Worm (Caenorhabditis elegans): ENCODE measurements around the gene fbxa-214.
A peak's percentile ranks its signal among the peaks of the same experiment; 100 is the strongest.
"Not testable (repeated sequence)": the region's sequence is repeated elsewhere in the genome, so short reads cannot be mapped to it uniquely, and the experiment has no call there.

fbxa-214 gene

ce11 chrV:6069968-6070367, at the start of gene fbxa-214:
Gene fbxa-214 (minus strand): TSS chrV:6070068.
- not testable (repeated sequence) for TF ChIP-seq scrt-1 (GFP tag; IDR thresholded peaks at IDR 0.05); hmg-4 (GFP tag; optimal IDR thresholded peaks at IDR 0.05); F13C5.2 (tag; optimal IDR thresholded peaks at IDR 0.05)

ce11 chrV:6117013-6117412, 47.1 kb upstream of the fbxa-214 start:
- TF ChIP-seq hmbx-1 (tag; optimal IDR thresholded peaks at IDR 0.05): no peak
- TF ChIP-seq F13C5.2 (tag; optimal IDR thresholded peaks at IDR 0.05): no peak
- no peak for TF ChIP-seq ama-1 (optimal IDR thresholded peaks at IDR 0.05)
- no peak for TF ChIP-seq tbx-11 (GFP tag; IDR thresholded peaks at IDR 0.05)
- TF ChIP-seq scrt-1 (GFP tag; IDR thresholded peaks at IDR 0.05): no peak
- TF ChIP-seq ceh-13 (GFP tag; optimal IDR thresholded peaks at IDR 0.05): no peak
- TF ChIP-seq B0310.2 (tag; optimal IDR thresholded peaks at IDR 0.05): no peak
- TF ChIP-seq pes-1 (GFP tag; IDR thresholded peaks at IDR 0.05): no peak
- no peak for TF ChIP-seq ceh-36 (tag; optimal IDR thresholded peaks at IDR 0.05)
- no peak for TF ChIP-seq hmg-4 (GFP tag; optimal IDR thresholded peaks at IDR 0.05)
- TF ChIP-seq ets-7 (tag; optimal IDR thresholded peaks at IDR 0.05): no peak
- no peak for TF ChIP-seq tra-4 (tag; optimal IDR thresholded peaks at IDR 0.05)
- TF ChIP-seq sea-1 (GFP tag; conservative IDR thresholded peaks at IDR 0.05): no peak
- no peak for TF ChIP-seq aly-1 (tag; optimal IDR thresholded peaks at IDR 0.05)
- TF ChIP-seq flt-1 (GFP tag; IDR thresholded peaks at IDR 0.05): no peak

DNA sequence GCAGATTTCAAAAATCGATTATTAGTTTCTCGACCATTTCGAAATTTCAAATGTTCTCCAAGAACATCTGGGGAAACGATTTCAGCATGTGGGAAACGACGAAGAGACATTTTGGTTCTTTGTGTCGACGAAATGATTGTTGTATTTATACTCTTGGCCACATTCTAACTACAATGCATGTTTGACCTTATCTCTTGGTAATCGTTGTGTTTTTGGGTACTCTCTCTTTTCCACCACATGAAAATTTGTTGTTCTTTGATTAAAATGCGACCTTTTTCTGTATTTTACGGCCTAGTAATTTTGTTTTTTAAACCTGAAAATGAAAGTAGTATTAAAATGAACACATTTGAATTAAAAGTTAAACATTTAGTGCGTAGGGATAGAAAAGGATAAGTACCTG, 43.0 kb upstream of the fbxa-214 start, which contains the start of gene F17A9.5:
F17A9.5 (minus strand) TSS at position 175 of the 400 bp plus-strand sequence.
- TF ChIP-seq flt-1 (GFP tag; IDR thresholded peaks at IDR 0.05): no peak
- no peak for TF ChIP-seq sea-1 (GFP tag; conservative IDR thresholded peaks at IDR 0.05)
- no peak for TF ChIP-seq ama-1 (optimal IDR thresholded peaks at IDR 0.05)
- TF ChIP-seq pes-1 (GFP tag; IDR thresholded peaks at IDR 0.05): no peak
- no peak for TF ChIP-seq tra-4 (tag; optimal IDR thresholded peaks at IDR 0.05)
- no peak for TF ChIP-seq hmg-4 (GFP tag; optimal IDR thresholded peaks at IDR 0.05)
- TF ChIP-seq hnd-1 (tag; optimal IDR thresholded peaks at IDR 0.05): no peak
- no peak for TF ChIP-seq aly-1 (tag; optimal IDR thresholded peaks at IDR 0.05)
- TF ChIP-seq ceh-13 (GFP tag; optimal IDR thresholded peaks at IDR 0.05): no peak

ce11 chrV:6110533-6110932, 40.7 kb upstream of the fbxa-214 start, which contains the start of gene F17A9.4:
Gene F17A9.4 (minus strand): TSS chrV:6110629.
- TF ChIP-seq ets-7 (tag; optimal IDR thresholded peaks at IDR 0.05) (no peak), tbx-11 (GFP tag; IDR thresholded peaks at IDR 0.05) (no peak), tra-4 (tag; optimal IDR thresholded peaks at IDR 0.05) (no peak)

DNA sequence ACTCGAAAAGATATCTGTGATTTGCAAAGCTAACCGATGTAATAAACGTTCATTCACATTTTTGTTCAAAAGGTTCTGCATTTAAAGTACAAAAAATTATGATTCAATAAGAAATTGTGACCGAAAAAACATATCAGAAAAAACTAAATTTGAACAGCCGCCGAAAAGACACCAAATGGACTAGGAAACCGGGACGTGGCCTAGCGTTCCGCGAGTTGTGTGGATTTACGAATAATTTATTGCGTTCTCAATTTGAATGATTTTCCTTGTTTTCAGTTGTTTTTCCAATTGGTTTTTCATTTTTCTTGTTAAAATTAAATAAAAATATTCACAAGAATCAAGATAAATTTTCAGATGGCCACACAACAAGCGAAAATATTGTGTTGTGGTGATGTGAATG, 37.6 kb upstream of the fbxa-214 start, which contains the start of gene cwf-19L1:
cwf-19L1 (plus strand) TSS at position 355 of the 400 bp plus-strand sequence.
- TF ChIP-seq hnd-1 (tag; optimal IDR thresholded peaks at IDR 0.05) (no peak), tbx-37 (GFP tag; conservative IDR thresholded peaks at IDR 0.05) (peak; percentile 71), tbx-11 (GFP tag; IDR thresholded peaks at IDR 0.05) (no peak), hmg-4 (GFP tag; optimal IDR thresholded peaks at IDR 0.05) (no peak), pes-1 (GFP tag; IDR thresholded peaks at IDR 0.05) (peak; percentile 68), sea-1 (GFP tag; conservative IDR thresholded peaks at IDR 0.05) (no peak), tra-4 (tag; optimal IDR thresholded peaks at IDR 0.05) (no peak), scrt-1 (GFP tag; IDR thresholded peaks at IDR 0.05) (no peak), ama-1 (optimal IDR thresholded peaks at IDR 0.05) (no peak), aly-1 (tag; optimal IDR thresholded peaks at IDR 0.05) (no peak), F13C5.2 (tag; optimal IDR thresholded peaks at IDR 0.05) (no peak), ceh-36 (tag; optimal IDR thresholded peaks at IDR 0.05) (no peak), B0310.2 (tag; optimal IDR thresholded peaks at IDR 0.05) (no peak)

DNA sequence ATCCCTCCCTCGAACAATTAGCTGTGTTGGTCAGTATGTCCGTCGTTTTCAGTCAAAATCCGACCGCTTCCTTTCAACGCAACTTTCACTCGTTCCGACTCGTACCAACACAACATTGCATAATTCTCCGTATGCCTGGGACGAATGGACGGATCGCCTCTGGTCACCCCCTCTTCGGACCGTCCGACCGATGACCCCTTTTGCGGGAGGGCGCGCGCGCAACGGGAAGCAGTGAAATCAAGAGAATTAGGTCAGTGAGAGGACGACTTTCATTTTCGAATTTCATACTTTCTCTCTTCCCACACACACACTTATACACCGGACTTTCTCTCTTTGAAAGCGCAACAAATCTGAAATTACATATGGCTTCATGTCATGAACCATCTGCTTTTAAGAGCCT, 35.5 kb upstream of the fbxa-214 start, which contains the start of gene atf-8:
atf-8 (plus strand) TSS at position 234 of the 400 bp plus-strand sequence.
- TF ChIP-seq ceh-36 (tag; optimal IDR thresholded peaks at IDR 0.05): no peak
- no peak for TF ChIP-seq sea-1 (GFP tag; conservative IDR thresholded peaks at IDR 0.05)
- no peak for TF ChIP-seq ceh-13 (GFP tag; optimal IDR thresholded peaks at IDR 0.05)
- TF ChIP-seq scrt-1 (GFP tag; IDR thresholded peaks at IDR 0.05): no peak
- no peak for TF ChIP-seq F13C5.2 (tag; optimal IDR thresholded peaks at IDR 0.05)
- TF ChIP-seq B0310.2 (tag; optimal IDR thresholded peaks at IDR 0.05): no peak
- TF ChIP-seq hmbx-1 (tag; optimal IDR thresholded peaks at IDR 0.05): no peak
- no peak for TF ChIP-seq ama-1 (optimal IDR thresholded peaks at IDR 0.05)
- no peak for TF ChIP-seq hnd-1 (tag; optimal IDR thresholded peaks at IDR 0.05)
- no peak for TF ChIP-seq pes-1 (GFP tag; IDR thresholded peaks at IDR 0.05)
- TF ChIP-seq aly-1 (tag; optimal IDR thresholded peaks at IDR 0.05): no peak
- no peak for TF ChIP-seq flt-1 (GFP tag; IDR thresholded peaks at IDR 0.05)
- TF ChIP-seq hmg-4 (GFP tag; optimal IDR thresholded peaks at IDR 0.05): no peak
- no peak for TF ChIP-seq tra-4 (tag; optimal IDR thresholded peaks at IDR 0.05)
- no peak for TF ChIP-seq ets-7 (tag; optimal IDR thresholded peaks at IDR 0.05)
- no peak for TF ChIP-seq tbx-11 (GFP tag; IDR thresholded peaks at IDR 0.05)
- no peak for TF ChIP-seq tbx-37 (GFP tag; conservative IDR thresholded peaks at IDR 0.05)

DNA sequence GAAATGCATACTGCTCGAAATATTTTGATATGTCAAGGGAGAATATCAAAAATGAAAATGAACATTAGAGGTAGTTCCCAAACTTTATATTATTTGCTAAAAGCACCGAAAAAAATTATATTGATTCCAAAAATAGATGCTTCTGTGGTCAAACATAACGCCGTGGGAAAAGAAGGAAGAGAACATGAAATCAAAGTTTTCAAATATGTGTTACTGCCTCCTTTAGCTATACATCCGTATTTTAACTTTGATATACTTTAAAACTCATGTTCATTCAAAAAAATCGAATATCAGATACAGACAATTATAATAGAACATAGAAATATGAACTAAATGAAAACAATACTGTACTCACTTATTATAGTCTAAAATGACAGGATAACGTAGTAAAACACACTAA, 33.6 kb upstream of the fbxa-214 start, which contains the start of gene Y38A10A.11:
Y38A10A.11 (minus strand) TSS at position 101 of the 400 bp plus-strand sequence.
- no peak for TF ChIP-seq aly-1 (tag; optimal IDR thresholded peaks at IDR 0.05)
- TF ChIP-seq ama-1 (optimal IDR thresholded peaks at IDR 0.05): no peak

- TF ChIP-seq flt-1 (GFP tag; IDR thresholded peaks at IDR 0.05) (no peak), ceh-13 (GFP tag; optimal IDR thresholded peaks at IDR 0.05) (no peak), pes-1 (GFP tag; IDR thresholded peaks at IDR 0.05) (no peak), hmbx-1 (tag; optimal IDR thresholded peaks at IDR 0.05) (no peak), tbx-11 (GFP tag; IDR thresholded peaks at IDR 0.05) (no peak)
These were observed 31.5 kb upstream of the fbxa-214 start for ce11 chrV:6101243-6101898.

Data from whole organism, early embryonic.